Fruit fly (Drosophila melanogaster): ENCODE data around the gene Sptz.

DNA sequence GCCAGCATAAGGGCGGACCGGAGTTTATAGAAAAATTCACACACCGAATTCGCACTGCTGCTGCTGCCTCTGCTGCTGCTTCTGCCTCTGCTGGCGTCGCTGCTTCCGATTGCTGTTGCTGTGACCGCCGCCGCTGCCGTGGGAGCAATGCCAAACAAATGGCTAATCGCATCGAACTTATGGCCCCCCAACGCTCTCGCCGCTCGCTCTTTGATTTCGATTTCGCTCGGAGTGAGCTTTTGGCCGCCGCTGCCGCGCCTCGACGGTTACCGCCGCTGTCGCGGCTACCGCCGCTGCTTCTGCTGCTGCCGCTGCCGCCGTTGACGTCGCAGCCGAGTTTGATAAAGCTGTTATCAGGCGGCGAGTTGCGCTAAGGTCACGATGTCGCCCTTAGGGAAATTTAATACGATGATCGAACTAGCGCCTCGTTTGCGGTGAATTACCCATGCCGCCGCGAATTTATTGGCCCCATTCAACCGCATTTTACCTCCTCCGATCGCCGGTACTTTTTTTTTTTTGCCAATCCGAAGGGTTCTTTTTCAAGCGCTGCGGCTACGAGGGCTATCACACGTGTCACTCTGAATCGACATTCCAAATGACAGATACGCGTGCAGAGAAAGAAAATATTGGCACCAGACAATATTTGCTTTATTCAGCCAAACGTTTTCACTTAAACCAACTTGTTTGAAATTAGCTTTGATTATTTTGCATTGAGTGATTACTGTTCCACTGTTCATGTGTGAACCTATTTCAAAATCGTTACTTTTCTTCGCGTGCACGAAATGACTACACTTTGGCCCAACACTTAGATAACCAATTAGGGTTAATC lies 36.3 kb downstream of the Sptz start:
- TF ChIP-seq CG7045 (GFP tag; optimal IDR thresholded peaks at IDR 0.05) (no peak), CG11617 (GFP tag; optimal IDR thresholded peaks at IDR 0.05) (peak; percentile 54), Mnt (GFP tag; optimal IDR thresholded peaks at IDR 0.05) (peak; percentile 47), CG14711 (tag; optimal IDR thresholded peaks at IDR 0.05) (peak; percentile 66), Crg-1 (GFP tag; optimal IDR thresholded peaks at IDR 0.05) (no peak), cnc (optimal IDR thresholded peaks at IDR 0.05) (no peak), toe (GFP tag; optimal IDR thresholded peaks at IDR 0.05) (no peak)
